Worm (Caenorhabditis elegans) whole organism, young adult: Measurements from ENCODE around the gene grwd-1.

ENCODE experiments used
- F37B4.10 ChIP-seq: fragments of 200-800 bp; sonication (Bioruptor generic); IDR thresholded peaks from 2 replicates; pipeline ENCODE4 v1.3.6; 2022; ENCODE audit warnings: missing genetic modification characterization, missing compliant biosample characterization
- T07F8.4 ChIP-seq: sonication (generic microtip); optimal IDR thresholded peaks from 2 replicates; lab custom pipeline; 2016; ENCODE audit warnings: mild to moderate bottlenecking, missing genetic modification characterization, moderate library complexity, missing compliant biosample characterization
- aptf-2 ChIP-seq: fragments of 200-800 bp; sonication (Bioruptor generic); conservative IDR thresholded peaks from 2 replicates; pipeline ENCODE4 v1.3.6; 2022; ENCODE audit warnings: missing genetic modification reagents, missing genetic modification characterization, missing compliant biosample characterization
- bed-1 ChIP-seq: fragments of 200-800 bp; sonication (Bioruptor generic); IDR thresholded peaks from 2 replicates; pipeline ENCODE4 v1.3.6; 2022; ENCODE audit warnings: missing genetic modification reagents, missing genetic modification characterization, missing compliant biosample characterization
- cebp-2 ChIP-seq: fragments of 200-800 bp; sonication (Bioruptor generic); IDR thresholded peaks from 2 replicates; pipeline ENCODE4 v1.3.6; 2022; ENCODE audit warnings: missing genetic modification characterization, missing compliant biosample characterization
- chd-7 ChIP-seq: sonication (generic microtip); optimal IDR thresholded peaks from 2 replicates; lab custom pipeline; 2016; ENCODE audit warnings: mild to moderate bottlenecking, missing genetic modification characterization, moderate library complexity, missing compliant biosample characterization
- lin-26 ChIP-seq: fragments of 200-800 bp; sonication (Bioruptor generic); IDR thresholded peaks from 2 replicates; pipeline ENCODE4 v1.3.6; 2022; ENCODE audit warnings: missing genetic modification reagents, missing genetic modification characterization, missing compliant biosample characterization
- madf-6 ChIP-seq: fragments of 200-800 bp; sonication (Bioruptor generic); IDR thresholded peaks from 2 replicates; pipeline ENCODE4 v1.3.6; 2022; ENCODE audit warnings: missing genetic modification reagents, missing genetic modification characterization, missing compliant biosample characterization
- mxl-1 ChIP-seq: sonication (generic microtip); optimal IDR thresholded peaks from 2 replicates; lab custom pipeline; 2016; ENCODE audit warnings: missing genetic modification characterization, missing compliant biosample characterization
- nhr-80 ChIP-seq: sonication (generic microtip); optimal IDR thresholded peaks from 2 replicates; lab custom pipeline; 2016; ENCODE audit warnings: missing genetic modification characterization, missing compliant biosample characterization
- pha-4 ChIP-seq: fragments of 150-350 bp; sonication (generic microtip); optimal IDR thresholded peaks from 2 replicates; lab custom pipeline; 2014; ENCODE audit warnings: missing biosample characterization, missing genetic modification reagents, missing genetic modification characterization
- snpc-3.4 ChIP-seq: sonication (generic microtip); optimal IDR thresholded peaks from 2 replicates; lab custom pipeline; 2017; ENCODE audit warnings: missing genetic modification characterization, mild to moderate bottlenecking, missing compliant biosample characterization, antibody characterized with exemption, moderate library complexity, missing genotype, missing genetic modification reagents
- snpc-4 ChIP-seq, 5 experiments: fragments of 150-350 bp in 1 of 5; sonication (generic microtip) in 4 of 5; optimal IDR thresholded peaks; 2 replicates each; lab custom pipeline; 2014 to 2018; ENCODE audit warnings: missing genetic modification characterization in 5 of 5, missing biosample characterization in 3 of 5, antibody characterized with exemption in 2 of 5, mild to moderate bottlenecking in 2 of 5, missing compliant biosample characterization in 2 of 5, missing genotype in 2 of 5, moderate library complexity in 2 of 5, missing genetic modification reagents in 1 of 5
- unc-130 ChIP-seq: sonication (generic microtip); optimal IDR thresholded peaks from 2 replicates; lab custom pipeline; 2016; ENCODE audit warnings: missing genetic modification reagents, missing genetic modification characterization, missing compliant biosample characterization

DNA sequence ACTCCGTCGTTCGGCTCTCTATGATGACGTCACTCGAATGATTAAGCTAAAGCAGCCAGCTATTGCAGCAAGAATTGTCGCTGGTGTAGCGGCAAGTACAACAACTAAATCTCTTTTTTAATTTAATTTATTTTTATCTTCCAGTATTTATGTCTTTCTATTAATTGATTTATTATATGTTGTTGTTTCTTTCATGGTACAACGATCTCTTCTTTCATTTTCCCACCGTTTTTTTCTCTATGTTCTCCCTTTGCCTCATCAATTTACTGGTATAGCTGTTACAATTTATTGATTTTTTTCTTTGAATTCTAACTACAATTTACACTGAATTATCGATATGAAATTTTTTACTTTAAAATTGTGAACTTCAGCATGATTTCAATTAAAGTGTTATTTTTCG is 42.4 kb downstream of the grwd-1 start, which contains the start of gene moc-6:
- TF ChIP-seq madf-6 (GFP tag; lab: Robert Waterston, UW) (no peak), snpc-4 (GFP tag; optimal IDR thresholded peaks at IDR 0.05; lab: Kevin White, UChicago) (no peak), snpc-4 (tag; optimal IDR thresholded peaks at IDR 0.05; lab: Kevin White, UChicago) (no peak), snpc-3.4 (no peak), chd-7 (no peak), T07F8.4 (tag; lab: Kevin White, UChicago) (no peak), nhr-80 (no peak), aptf-2 (GFP tag; lab: Robert Waterston, UW) (no peak), pha-4 (no peak), lin-26 (GFP tag; lab: Robert Waterston, UW) (no peak), F37B4.10 (no peak), unc-130 (GFP tag; lab: Kevin White, UChicago) (no peak), bed-1 (GFP tag; lab: Robert Waterston, UW) (no peak), cebp-2 (GFP tag; lab: Robert Waterston, UW) (no peak), mxl-1 (no peak)
